Worm (Caenorhabditis elegans): ENCODE measurements around the gene snt-2.
A peak's percentile ranks its signal among the peaks of the same experiment; 100 is the strongest.

snt-2 gene

DNA sequence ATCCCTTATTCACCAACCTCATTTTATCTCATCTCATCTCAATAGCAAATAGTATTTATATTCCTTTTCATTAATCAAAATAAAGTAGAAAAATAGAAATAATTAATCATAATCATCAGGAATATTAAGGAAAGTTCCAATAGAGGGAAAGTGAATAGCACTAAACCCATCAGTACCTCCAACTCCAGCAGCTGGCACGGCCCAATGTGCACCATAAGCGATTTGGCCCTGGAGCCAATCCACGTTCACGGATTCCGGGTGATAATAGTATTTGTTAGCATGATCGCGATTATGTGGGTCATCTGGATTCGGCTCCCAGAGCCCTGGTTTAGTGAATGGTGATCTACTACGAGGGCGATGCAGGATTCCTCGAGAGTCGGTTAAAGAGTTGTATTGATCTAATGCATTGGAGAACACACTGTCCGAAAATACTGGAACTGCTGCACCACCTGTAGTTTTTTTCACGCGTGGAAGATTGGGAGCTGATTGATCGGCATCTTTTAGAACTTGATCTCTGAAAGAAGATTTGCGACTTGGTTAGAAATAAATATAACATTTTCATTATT, 42.3 kb upstream of the snt-2 start (continued):
- TF ChIP-seq snpc-3.4 (tag; optimal IDR thresholded peaks at IDR 0.05) (no peak), ztf-22 (GFP tag; optimal IDR thresholded peaks at IDR 0.05) (peak; percentile 92), bed-1 (GFP tag; IDR thresholded peaks at IDR 0.05) (peak; percentile 74; the same call in 1 of the 2 replicates), T26A5.8 (tag; optimal IDR thresholded peaks at IDR 0.05) (peak; percentile 97), egl-18 (GFP tag; IDR thresholded peaks at IDR 0.05) (peak; percentile 89), sdz-38 (tag; optimal IDR thresholded peaks at IDR 0.05) (no peak), F22D6.2 (tag; optimal IDR thresholded peaks at IDR 0.05) (peak; percentile 73), athp-1 (tag; optimal IDR thresholded peaks at IDR 0.05) (peak; percentile 99), ekl-4 (GFP tag; IDR thresholded peaks at IDR 0.05) (peak; percentile 93), tbp1 (GFP tag; optimal IDR thresholded peaks at IDR 0.05) (peak; percentile 74), efl-1 (GFP tag; optimal IDR thresholded peaks at IDR 0.05) (no peak), Y95B8A.8 (GFP tag; IDR thresholded peaks at IDR 0.05) (peak; percentile 91), lin-26 (GFP tag; IDR thresholded peaks at IDR 0.05) (peak; percentile 97), egrh-3 (GFP tag; IDR thresholded peaks at IDR 0.05) (peak; percentile 34; the same call in 1 of the 2 replicates), ets-4 (GFP tag; optimal IDR thresholded peaks at IDR 0.05) (peak; percentile 84), sptf-2 (GFP tag; optimal IDR thresholded peaks at IDR 0.05) (peak; percentile 77), F55B11.4 (tag; optimal IDR thresholded peaks at IDR 0.05; ENCODE audit: borderline replicate concordance, insufficient read depth) (no peak), ztf-18 (tag; optimal IDR thresholded peaks at IDR 0.05) (no peak), nhr-90 (tag; optimal IDR thresholded peaks at IDR 0.05) (peak; percentile 88), zfh-2 (GFP tag; conservative IDR thresholded peaks at IDR 0.05) (peak; percentile 88), hlh-12 (tag; optimal IDR thresholded peaks at IDR 0.05) (no peak), hsf-1 (GFP tag; IDR thresholded peaks at IDR 0.05) (peak; percentile 82; the same call in 1 of the 2 replicates), egl-44 (GFP tag; IDR thresholded peaks at IDR 0.05) (peak; percentile 92), attf-6 (GFP tag; IDR thresholded peaks at IDR 0.05) (peak; percentile 68; the same call in 1 of the 2 replicates), Y67H2A.10 (GFP tag; conservative IDR thresholded peaks at IDR 0.05) (peak; percentile 86), unc-62 (GFP tag; optimal IDR thresholded peaks at IDR 0.05) (no peak), Y56A3A.18 (GFP tag; IDR thresholded peaks at IDR 0.05) (peak; percentile 98), F37B4.10 (GFP tag; IDR thresholded peaks at IDR 0.05) (no peak), F39B2.1 (GFP tag; IDR thresholded peaks at IDR 0.05) (peak; percentile 72; the same call in 1 of the 2 replicates), ceh-100 (GFP tag; IDR thresholded peaks at IDR 0.05) (peak; percentile 81), cebp-2 (GFP tag; IDR thresholded peaks at IDR 0.05) (peak; percentile 86), rpc-1 (optimal IDR thresholded peaks at IDR 0.05) (no peak), rpc-1 (tag; optimal IDR thresholded peaks at IDR 0.05) (no peak), aptf-3 (GFP tag; IDR thresholded peaks at IDR 0.05) (peak; percentile 96), nhr-179 (tag; optimal IDR thresholded peaks at IDR 0.05) (peak; percentile 45), somi-1 (GFP tag; optimal IDR thresholded peaks at IDR 0.05) (peak; percentile 86), tlf-1 (GFP tag; optimal IDR thresholded peaks at IDR 0.05) (peak; percentile 92), hmg-1.2 (GFP tag; IDR thresholded peaks at IDR 0.05) (peak; percentile 74), D2030.7 (GFP tag; IDR thresholded peaks at IDR 0.05) (no peak), repo-1 (tag; optimal IDR thresholded peaks at IDR 0.05) (peak; percentile 99), zim-3 (tag; optimal IDR thresholded peaks at IDR 0.05) (peak; percentile 100), F57C9.4 (tag; optimal IDR thresholded peaks at IDR 0.05) (peak; percentile 98), sea-2 (GFP tag; IDR thresholded peaks at IDR 0.05) (no peak), lsl-1 (GFP tag; optimal IDR thresholded peaks at IDR 0.05) (peak; percentile 23), lin-40 (tag; optimal IDR thresholded peaks at IDR 0.05) (peak; percentile 83), lag-1 (GFP tag; IDR thresholded peaks at IDR 0.05) (0 out of 2 replicates have a peak, but pooled peaks have one; percentile 78), ceh-79 (tag; optimal IDR thresholded peaks at IDR 0.05) (peak; percentile 92), him-1 (tag; optimal IDR thresholded peaks at IDR 0.05) (no peak), bed-2 (GFP tag; IDR thresholded peaks at IDR 0.05) (no peak), madf-8 (GFP tag; conservative IDR thresholded peaks at IDR 0.05) (no peak)

Measured in whole organism, young adult.